Fruit fly (Drosophila melanogaster): ENCODE results near the gene CG9609.

The CG9609 gene

dm6 chrX:16836091-16836799 is 49.4 kb upstream of the CG9609 start (continued):
- TF ChIP-seq CG8924 (tag; optimal IDR thresholded peaks at IDR 0.05) (no peak), lola (GFP tag; optimal IDR thresholded peaks at IDR 0.05) (no peak), CG16863 (GFP tag; optimal IDR thresholded peaks at IDR 0.05) (no peak), cg (GFP tag; optimal IDR thresholded peaks at IDR 0.05) (peak; percentile 8), CG1603 (tag; optimal IDR thresholded peaks at IDR 0.05) (no peak), Aef1 (GFP tag; IDR thresholded peaks at IDR 0.05) (no peak), CG14050 (GFP tag; IDR thresholded peaks at IDR 0.05) (no peak), gsb (GFP tag; IDR thresholded peaks at IDR 0.05) (no peak), CG9876 (GFP tag; optimal IDR thresholded peaks at IDR 0.05) (no peak), CG5180 (GFP tag; optimal IDR thresholded peaks at IDR 0.05) (no peak), Hand (GFP tag; optimal IDR thresholded peaks at IDR 0.05) (no peak), pan (optimal IDR thresholded peaks at IDR 0.05) (no peak), pan (GFP tag; optimal IDR thresholded peaks at IDR 0.05 in 1 of 2, IDR thresholded peaks at IDR 0.05 in 1 of 2) (no peak), emc (GFP tag; optimal IDR thresholded peaks at IDR 0.05) (no peak), Fer2 (tag; optimal IDR thresholded peaks at IDR 0.05) (no peak), rib (GFP tag; IDR thresholded peaks at IDR 0.05) (0 out of 2 replicates have a peak, but pooled peaks have one; percentile 53), CG17612 (GFP tag; IDR thresholded peaks at IDR 0.05) (no peak), MBD-R2 (GFP tag; IDR thresholded peaks at IDR 0.05) (no peak), HHEX (GFP tag; optimal IDR thresholded peaks at IDR 0.05) (no peak), wdn (GFP tag; IDR thresholded peaks at IDR 0.05) (no peak)

DNA sequence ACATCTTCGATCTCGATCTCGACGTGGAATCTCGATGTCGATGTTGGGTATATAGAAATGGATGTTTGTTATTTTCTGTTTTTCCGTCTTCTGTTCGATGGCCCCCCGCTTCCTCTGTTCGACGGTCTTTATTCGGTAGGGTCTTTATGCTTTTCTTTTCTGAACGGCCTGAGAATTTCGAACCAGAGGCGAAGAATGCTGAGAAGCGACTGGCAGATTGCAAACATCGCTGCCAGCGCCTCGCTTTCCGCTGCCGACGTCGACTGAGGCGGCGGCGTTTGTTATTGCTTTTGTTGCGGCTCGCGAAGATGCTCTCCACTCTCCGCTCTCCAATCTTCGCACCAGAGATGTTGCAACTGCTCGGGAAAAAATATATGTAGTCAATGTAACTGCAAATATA is 48.5 kb upstream of the CG9609 start, which contains the start of the genes CG13004 and CG46306:
Gene CG13004 (minus strand): TSS at position 217 of the 400 bp plus-strand sequence.
Gene CG46306 (minus strand): TSS at position 217 of the 400 bp plus-strand sequence.
- TF ChIP-seq Med (GFP tag) (peak; percentile 72), trem (tag; optimal IDR thresholded peaks at IDR 0.05) (no peak), chinmo (GFP tag; IDR thresholded peaks at IDR 0.05; ENCODE audit: partially characterized antibody) (0 out of 4 replicates have a peak, but pooled peaks have one; percentile 26), crol (GFP tag; IDR thresholded peaks at IDR 0.05) (0 out of 2 replicates have a peak, but pooled peaks have one; percentile 12), CG15479 (GFP tag; optimal IDR thresholded peaks at IDR 0.05) (no peak), Adf1 (GFP tag; IDR thresholded peaks at IDR 0.05) (peak; percentile 86), CG6272 (GFP tag; IDR thresholded peaks at IDR 0.05) (no peak), Hr51 (GFP tag; optimal IDR thresholded peaks at IDR 0.05) (no peak), CG8388 (GFP tag; optimal IDR thresholded peaks at IDR 0.05) (no peak), CG5953 (GFP tag; IDR thresholded peaks at IDR 0.05) (no peak), slbo (GFP tag; IDR thresholded peaks at IDR 0.05) (peak; percentile 27; the same call in 1 of the 2 replicates), CG13296 (GFP tag; optimal IDR thresholded peaks at IDR 0.05) (no peak), CG32532 (GFP tag; IDR thresholded peaks at IDR 0.05) (peak; percentile 11; the same call in 1 of the 2 replicates), nom (GFP tag; optimal IDR thresholded peaks at IDR 0.05) (peak; percentile 55), maf-S (GFP tag; optimal IDR thresholded peaks at IDR 0.05) (no peak), row (GFP tag; IDR thresholded peaks at IDR 0.05) (peak; percentile 9; the same call in 1 of the 3 replicates), Trl (optimal IDR thresholded peaks at IDR 0.05) (peak; percentile 11 to 34), Trl (GFP tag; optimal IDR thresholded peaks at IDR 0.05) (no peak), Jarid2 (GFP tag; optimal IDR thresholded peaks at IDR 0.05) (peak; percentile 58)
